Fruit fly (Drosophila melanogaster): ENCODE measurements around the gene CG32603.

- TF ChIP-seq CG1832 (GFP tag; optimal IDR thresholded peaks at IDR 0.05) (no peak), CG12236 (GFP tag; optimal IDR thresholded peaks at IDR 0.05) (no peak), CG8359 (GFP tag; optimal IDR thresholded peaks at IDR 0.05; ENCODE audit: borderline replicate concordance) (no peak), CG10366 (GFP tag; IDR thresholded peaks at IDR 0.05) (no peak), lov (optimal IDR thresholded peaks at IDR 0.05) (no peak), lov (GFP tag; IDR thresholded peaks at IDR 0.05) (no peak), cato (GFP tag; optimal IDR thresholded peaks at IDR 0.05; ENCODE audit: borderline replicate concordance) (no peak), Hey (tag; optimal IDR thresholded peaks at IDR 0.05) (no peak), NfI (GFP tag; optimal IDR thresholded peaks at IDR 0.05) (no peak), Sin3A (optimal IDR thresholded peaks at IDR 0.05) (no peak), Abd-B (GFP tag; optimal IDR thresholded peaks at IDR 0.05) (no peak), gem (tag; optimal IDR thresholded peaks at IDR 0.05) (no peak), wdn (GFP tag; IDR thresholded peaks at IDR 0.05) (no peak)
Measured at dm6 chrX:14225665-14226064, 41.3 kb downstream of the CG32603 start, which contains the start of gene CG11674.
